Fruit fly (Drosophila melanogaster) ovary, adult (tissue): Measurements from ENCODE around the gene CG14625.

Source experiments
- CG17801 ChIP-seq: fragments of 200-800 bp; optimal IDR thresholded peaks from 2 replicates; lab custom pipeline; 2019; ENCODE audit warnings: missing biosample characterization, mild to moderate bottlenecking, missing genetic modification characterization, moderate library complexity; ENCODE audit not compliant: partially characterized antibody

CG14625 gene

DNA sequence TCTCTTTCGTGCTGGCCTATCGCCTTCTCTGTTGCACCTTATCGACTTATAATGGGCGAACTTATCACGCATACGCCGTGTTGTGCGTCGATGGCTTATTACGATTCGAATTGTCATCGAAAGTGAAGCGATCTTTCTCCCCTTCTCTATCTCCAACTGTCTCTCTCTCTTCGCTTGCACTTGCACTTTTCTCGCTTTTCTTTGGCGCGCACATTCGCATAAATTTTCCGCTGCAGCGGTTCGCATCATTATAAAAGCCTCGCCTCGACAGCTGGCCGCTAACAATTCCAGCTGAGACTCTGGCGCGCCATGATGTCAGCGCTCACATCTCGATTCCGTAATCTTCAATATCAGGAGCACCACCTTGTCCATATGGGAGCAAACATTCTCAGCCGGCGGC, at the start of gene CG14625:
Gene CG14625 (plus strand): TSS at position 301 of the 400 bp plus-strand sequence.
- no peak for TF ChIP-seq CG17801

DNA sequence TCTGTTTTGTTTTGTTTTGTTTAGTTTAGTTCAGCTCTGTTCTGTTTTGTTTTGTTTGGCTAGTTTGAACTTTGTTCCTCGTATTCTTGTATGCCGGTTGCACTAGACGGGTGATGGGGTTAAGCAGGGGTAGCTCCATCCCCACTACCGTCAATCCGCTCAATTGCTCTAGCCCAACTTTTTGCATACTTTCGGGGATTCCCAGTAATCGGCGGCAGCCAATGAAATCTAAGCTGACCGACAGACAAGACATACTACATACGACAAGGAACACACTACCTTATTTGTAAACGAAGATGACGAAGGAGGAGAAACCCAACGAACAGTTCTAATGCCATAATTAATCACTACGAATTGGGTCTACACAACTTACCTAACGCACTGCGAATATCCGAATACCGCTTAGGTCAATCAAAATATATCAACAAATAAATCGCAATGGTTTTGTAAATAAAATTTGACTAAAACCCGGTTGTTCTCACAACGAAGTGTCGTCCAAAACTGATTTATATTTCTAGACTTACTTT, 37.4 kb upstream of the CG14625 start, which contains the start of gene eIF4E7:
Gene eIF4E7 (minus strand): TSS at position 477 of the 527 bp plus-strand sequence.
- TF ChIP-seq CG17801: no peak

DNA sequence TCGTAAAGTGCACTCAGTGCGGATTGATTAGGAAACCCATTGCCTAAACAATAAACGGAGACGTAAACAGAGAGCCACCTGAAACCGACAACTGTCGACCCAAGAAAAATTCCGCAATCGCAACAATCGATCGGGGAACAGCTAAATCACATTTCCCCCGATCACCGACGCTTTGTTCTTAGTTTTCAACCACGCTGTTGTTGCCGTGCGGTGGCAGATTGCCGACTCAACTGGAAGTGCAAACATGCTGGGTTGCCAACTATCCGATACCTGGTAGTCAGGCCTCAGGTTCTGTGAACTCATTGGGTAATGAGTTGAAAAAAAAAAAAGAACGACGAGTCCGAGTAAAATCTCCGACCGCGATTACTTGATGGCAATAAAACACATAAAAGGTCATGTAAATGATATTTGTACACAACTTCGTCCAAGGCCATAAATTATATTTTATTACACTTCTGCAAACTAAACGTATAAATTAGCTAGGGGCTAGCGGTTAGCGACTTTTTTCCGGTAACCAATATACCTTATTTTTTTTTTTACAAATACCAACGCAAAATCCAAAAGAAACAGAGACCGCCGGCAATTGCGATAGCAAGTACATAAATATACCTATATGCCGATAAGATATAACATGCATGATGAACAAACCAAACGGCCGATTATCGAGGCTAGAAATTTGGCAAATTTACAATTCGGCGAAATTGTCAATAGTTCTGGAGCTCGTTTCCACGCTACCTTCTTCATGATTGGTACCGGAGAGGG, 29.0 kb upstream of the CG14625 start, which contains the start of gene CG11378:
Gene CG11378 (plus strand): TSS at position 712 of the 762 bp plus-strand sequence.
- TF ChIP-seq CG17801: no peak

DNA sequence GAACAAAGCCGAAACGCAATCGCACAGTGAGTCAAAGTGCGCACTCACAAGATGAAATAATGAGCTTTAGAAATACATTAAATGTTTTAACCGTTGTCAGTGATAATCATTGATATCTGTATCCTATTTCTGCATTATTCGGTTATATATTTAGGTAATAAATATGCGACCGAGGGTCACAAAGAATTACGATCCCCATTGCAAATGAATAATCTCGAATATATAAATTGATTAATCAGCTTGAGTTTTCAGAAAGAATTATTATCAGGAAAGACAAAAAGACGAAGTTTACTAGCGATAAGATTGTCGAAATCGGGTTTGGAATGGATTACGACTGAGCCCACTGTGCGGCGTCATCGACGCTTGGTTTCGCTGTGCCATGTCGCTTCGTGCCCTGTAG, 28.3 kb upstream of the CG14625 start:
- peak; percentile 89 for TF ChIP-seq CG17801

DNA sequence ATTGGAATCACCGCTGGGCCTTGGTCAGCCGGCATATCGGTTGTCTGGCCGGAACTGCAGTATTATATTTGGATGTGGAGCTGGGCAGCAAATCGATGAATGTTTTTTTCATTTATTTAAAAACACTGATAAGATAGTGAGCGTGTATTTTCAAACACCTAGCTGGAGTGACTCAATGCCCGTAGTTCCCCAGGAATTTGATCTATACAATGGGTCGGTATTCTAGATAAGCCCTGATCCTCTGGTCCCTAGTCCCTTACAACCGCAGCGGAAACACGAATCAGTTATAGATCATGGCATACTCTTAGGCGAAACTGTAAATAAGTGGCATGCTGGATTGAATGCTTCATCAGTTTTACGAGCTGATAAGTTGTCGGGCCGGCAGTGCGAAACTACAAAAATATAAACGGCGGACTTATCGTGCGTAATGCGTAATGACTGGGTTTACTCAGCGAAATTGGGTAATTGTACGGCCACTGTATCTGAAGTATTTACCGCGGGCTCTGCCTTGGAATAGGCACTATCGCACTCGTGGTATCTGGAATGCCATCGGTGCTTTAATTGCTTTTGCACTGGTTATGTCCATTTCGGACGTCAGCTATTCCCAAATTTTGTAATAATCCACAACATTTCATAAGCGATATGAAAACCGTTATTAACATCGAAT, 26.5 kb upstream of the CG14625 start:
- no peak for TF ChIP-seq CG17801

DNA sequence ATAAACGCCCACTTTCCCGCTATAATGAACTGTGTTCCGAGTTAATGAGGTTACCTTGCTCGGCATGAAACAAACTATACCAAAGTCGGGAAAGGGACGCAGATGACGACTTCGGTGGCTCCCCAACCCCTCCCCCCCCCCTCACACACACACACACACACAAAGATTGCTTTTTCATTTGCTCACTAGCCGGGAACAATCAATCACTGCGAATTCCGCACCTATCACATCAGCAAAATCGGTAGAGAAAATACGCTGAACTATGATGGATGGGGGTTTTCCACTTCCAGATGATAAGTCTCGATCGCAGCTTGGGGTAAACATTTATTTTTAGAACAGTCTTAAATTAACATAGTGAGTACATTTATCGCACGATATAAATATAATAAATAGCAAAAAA, 25.8 kb upstream of the CG14625 start:
- no peak for TF ChIP-seq CG17801

DNA sequence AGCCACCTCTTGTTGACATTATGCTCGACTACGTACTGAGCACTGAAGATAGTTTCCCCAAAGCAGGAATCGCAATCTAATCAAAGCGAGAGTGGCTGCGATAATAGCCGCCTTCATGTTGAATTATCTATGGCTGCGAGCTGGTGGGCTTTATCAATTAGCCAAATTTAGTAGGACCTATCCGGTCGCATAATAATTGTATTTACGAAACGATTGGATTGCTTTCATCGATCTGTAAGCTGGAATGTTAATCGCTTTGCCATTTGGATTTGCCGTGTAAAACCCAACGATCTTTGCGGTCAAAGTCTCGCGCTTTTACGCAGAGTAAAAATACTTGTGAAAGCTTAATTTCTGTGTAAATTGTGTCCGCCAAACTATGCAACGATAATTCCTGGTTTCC, 23.4 kb upstream of the CG14625 start, which contains the start of gene CG11384:
Gene CG11384 (minus strand): TSS at position 43 of the 400 bp plus-strand sequence.
- no peak for TF ChIP-seq CG17801

DNA sequence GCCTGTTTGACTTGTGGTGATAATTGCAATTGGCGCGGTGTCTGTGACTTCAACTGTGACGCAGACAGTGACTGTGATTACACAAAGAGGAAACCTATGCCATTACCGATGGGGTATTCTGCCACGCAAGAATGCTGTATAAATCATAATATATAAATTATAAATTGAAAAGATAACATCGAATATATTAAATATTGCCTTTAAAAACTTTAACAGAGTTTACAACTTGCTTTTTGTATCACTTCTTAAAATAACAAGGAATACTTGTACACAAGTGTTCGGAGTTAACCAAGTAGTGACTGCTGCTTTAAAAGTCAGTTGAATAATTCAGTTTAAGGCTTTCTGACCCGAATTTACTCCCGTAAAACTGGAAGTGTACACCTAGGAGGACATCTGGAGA, 19.5 kb upstream of the CG14625 start, which contains the start of gene CG11379:
Gene CG11379 (plus strand): TSS at position 301 of the 400 bp plus-strand sequence.
- TF ChIP-seq CG17801: no peak

DNA sequence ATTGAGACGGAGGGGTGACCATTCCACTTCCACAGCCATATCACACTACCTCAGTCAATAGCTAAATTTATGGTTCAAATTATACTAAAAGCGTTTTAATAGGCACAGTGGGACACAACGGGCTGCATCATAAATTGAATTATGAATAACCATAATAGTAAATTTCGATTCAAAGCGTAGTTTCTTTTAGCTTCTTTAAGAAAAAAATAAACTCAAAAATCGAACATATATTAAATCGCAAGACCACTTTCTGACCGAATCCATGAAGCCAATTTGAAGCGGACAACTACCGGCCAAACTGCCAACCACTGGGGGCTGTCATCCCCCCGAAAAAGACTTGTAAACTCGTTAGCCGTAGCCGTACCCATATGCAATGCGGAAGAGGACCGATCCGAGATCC, 18.5 kb upstream of the CG14625 start:
- TF ChIP-seq CG17801: no peak

DNA sequence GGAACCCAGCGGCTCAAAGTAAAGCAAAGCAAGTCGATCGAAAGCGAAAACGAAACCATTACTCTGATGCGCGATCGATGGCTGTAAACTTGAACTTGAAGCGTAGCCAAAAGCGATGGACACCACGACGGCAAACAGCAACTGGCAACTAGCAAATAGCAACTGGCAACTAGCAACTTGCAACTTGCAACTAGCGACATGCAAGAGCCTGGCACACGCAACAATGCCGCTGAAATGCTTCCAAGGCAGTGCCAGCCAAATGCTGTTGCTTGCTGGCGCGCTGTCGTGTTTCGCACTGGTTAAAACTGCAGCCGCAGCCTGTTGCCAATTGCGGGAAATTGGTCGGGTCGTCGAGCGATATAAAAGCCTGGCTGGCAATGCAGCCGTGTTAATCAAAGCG, 18.0 kb upstream of the CG14625 start, which contains the start of gene CG14627:
Gene CG14627 (plus strand): TSS at position 301 of the 400 bp plus-strand sequence.
- TF ChIP-seq CG17801: no peak

DNA sequence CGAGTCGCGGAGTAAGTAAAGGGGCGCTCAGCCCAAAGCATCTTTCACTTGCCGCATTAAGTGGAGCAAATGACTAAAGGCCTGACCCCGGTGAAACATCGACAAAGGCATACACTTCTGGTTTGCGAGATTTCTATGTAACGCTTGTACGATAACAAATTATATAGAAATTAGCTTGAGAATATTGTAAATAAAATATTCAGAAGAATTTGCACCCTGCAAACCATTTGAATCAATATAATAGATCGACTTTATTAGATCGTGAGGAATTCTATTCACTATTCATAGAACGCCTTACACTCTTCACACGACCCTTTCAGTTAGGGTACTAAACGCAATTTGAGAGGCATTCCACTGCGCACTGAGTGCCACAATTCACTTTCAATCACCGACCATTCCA, 15.6 kb upstream of the CG14625 start:
- no peak for TF ChIP-seq CG17801

DNA sequence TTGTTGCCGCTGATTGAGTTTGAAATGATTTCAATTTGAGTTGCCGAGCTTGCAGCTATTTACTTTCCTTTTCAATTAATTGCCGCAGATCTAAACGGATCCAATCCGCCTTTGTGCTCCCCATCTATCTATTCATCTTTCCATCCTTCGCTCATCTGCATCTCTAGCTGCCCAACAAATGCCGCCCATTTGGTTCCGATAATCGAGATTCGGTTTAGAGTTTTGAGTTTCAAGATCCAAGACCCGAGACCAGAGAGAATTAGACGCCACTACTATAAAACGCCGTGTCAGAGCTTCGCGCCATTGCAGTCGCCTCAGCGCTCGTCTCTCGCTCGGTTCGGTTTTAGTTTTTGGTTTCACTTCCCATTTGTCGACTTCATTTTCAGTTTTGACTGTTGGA, 14.9 kb upstream of the CG14625 start, which contains the start of gene CG14626:
Gene CG14626 (plus strand): TSS at position 301 of the 400 bp plus-strand sequence.
- no peak for TF ChIP-seq CG17801

DNA sequence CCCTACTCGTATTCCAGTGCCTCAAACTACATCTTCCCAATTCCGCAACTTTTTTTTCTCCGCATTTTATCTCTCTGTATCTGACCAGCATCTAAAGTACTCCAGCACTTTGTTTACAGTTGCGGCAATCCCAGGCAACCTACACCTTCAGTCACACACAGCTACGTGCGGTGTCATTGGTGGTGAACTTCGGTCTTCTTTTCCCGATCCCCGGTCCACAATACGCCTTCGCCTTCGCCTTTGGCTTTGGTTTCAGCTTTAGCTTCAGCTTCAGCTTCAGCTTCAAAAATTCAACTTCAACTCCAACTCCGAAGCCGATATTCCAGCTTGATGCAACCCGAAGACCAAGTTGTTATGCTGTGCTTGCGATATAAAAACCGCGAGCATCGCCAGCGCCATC, 8.3 kb upstream of the CG14625 start, which contains the start of gene CG11380:
Gene CG11380 (plus strand): TSS at position 301 of the 400 bp plus-strand sequence.
- TF ChIP-seq CG17801: no peak

DNA sequence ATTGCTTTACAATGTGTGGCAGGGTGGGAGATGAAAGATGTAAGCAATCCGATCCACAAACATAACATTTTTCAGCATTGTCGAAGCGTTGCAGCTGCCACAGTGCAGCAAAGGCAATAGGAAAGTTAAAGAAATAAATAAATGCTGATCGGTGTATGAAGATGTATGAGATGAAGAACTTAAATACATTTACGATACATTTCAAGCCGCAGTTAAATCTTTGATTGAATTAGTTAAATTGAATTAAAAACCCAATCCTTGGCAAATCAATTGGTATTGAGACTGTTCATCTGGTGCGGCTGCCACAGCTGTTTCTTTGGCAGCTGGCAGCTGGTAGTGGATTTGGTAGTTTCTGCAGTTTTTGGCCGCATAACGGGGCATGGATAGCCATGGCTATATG, 1.5 kb upstream of the CG14625 start:
- no peak for TF ChIP-seq CG17801

DNA sequence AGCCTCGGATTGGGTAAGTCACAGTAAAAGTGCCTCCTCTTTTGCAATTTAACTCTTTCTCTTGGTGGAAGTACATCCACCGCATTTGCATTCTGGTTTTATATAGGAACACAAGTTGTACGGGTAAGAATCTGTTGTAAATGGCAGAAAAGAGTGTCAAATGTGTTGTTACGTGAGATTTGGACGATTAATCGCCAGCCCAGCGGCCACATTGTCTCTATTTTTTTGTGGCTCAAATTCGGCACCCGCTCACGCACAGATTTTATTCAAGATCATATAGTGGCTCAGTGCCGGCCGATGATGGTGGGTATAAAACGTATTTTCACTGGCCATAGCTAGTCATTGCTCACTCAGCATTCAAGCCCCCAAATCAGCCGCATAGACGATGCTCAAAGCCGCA, 4.1 kb downstream of the CG14625 start, which contains the start of gene CG11381:
Gene CG11381 (plus strand): TSS at position 301 of the 400 bp plus-strand sequence.
- no peak for TF ChIP-seq CG17801

DNA sequence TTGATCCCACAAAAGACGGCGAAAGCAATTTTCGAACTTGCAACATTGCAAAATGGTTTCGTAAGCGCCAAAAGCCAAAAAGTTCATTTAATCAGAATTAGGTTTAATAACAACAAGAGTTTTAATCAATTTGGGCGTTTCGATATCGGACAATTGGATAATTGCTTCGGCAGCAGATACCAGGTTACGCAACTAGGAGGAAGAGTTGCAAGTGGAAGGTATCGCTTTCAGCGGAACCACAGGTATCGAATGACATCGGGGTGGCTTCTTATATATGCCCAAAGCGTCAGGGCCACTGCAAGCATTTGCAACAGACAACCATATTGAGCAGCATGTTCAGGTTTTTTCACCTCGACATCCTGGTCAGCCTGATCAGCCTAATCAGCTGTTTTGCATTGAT, 7.1 kb downstream of the CG14625 start, which contains the start of gene CG14624:
Gene CG14624 (plus strand): TSS at position 301 of the 400 bp plus-strand sequence.
- no peak for TF ChIP-seq CG17801
